Fruit fly (Drosophila melanogaster): ENCODE results near the gene Archease.

DNA sequence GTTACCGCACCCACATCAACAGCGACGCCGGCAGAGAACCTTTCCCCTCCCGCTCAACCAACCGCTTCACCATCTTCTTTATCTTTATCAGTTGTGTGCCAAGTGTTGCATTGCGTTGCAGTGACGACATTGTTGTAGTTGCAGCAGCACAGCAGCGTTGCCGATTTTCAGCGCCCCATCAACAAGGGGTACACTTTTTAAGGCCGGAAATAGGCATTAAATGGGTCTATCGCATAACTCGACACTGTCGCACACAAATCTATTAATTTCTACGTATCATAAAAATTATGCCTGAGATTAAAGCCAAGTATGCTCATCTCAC is 29.0 kb downstream of the Archease start:
- TF ChIP-seq CG10631 (GFP tag; optimal IDR thresholded peaks at IDR 0.05): no peak
- TF ChIP-seq fd59A (GFP tag; optimal IDR thresholded peaks at IDR 0.05): no peak
- no peak for TF ChIP-seq pdm3 (GFP tag; optimal IDR thresholded peaks at IDR 0.05)
- no peak for TF ChIP-seq salr (GFP tag; optimal IDR thresholded peaks at IDR 0.05)
- peak; percentile 83 for TF ChIP-seq vri (GFP tag; optimal IDR thresholded peaks at IDR 0.05)
- no peak for TF ChIP-seq Eip75B (GFP tag; optimal IDR thresholded peaks at IDR 0.05)
- TF ChIP-seq CG31627 (GFP tag; optimal IDR thresholded peaks at IDR 0.05): no peak
